4 worm cellular contexts compared by ENCODE assay signal in genomic region chrIII:12218633-12219097, ce11.
TF ChIP-seq lines count a peak whose summit lies in the region.

gex-4 (minus strand) TSS chrIII:12218634.
gphr-1 (plus strand) TSS chrIII:12219047.

TF ChIP-seq in whole organism, L2 larva, 48 proteins besides CTCF, POLR2A, EP300 and RAD21:
- TF ChIP-seq fos-1 (tag; optimal IDR thresholded peaks at IDR 0.05; lab: Kevin White, UChicago) (peak; percentile 41), lin-13 (GFP tag; optimal IDR thresholded peaks at IDR 0.05; lab: Kevin White, UChicago) (peak; percentile 57), sma-3 (GFP tag; optimal IDR thresholded peaks at IDR 0.05; lab: Kevin White, UChicago) (peak; percentile 52), unc-62 (GFP tag; optimal IDR thresholded peaks at IDR 0.05; lab: Kevin White, UChicago) (no peak), crh-2 (tag; optimal IDR thresholded peaks at IDR 0.05; lab: Kevin White, UChicago) (peak; percentile 29), gmeb-1 (tag; optimal IDR thresholded peaks at IDR 0.05; lab: Kevin White, UChicago) (peak; percentile 48), ceh-16 (tag; optimal IDR thresholded peaks at IDR 0.05; lab: Kevin White, UChicago) (no peak), lsy-2 (tag; optimal IDR thresholded peaks at IDR 0.05; lab: Kevin White, UChicago) (peak in 1 of 2 experiments; percentile 76), nhr-237 (tag; optimal IDR thresholded peaks at IDR 0.05; lab: Kevin White, UChicago) (no peak), nhr-25 (tag; optimal IDR thresholded peaks at IDR 0.05; lab: Kevin White, UChicago) (peak; percentile 5), snpc-4 (tag; optimal IDR thresholded peaks at IDR 0.05; lab: Kevin White, UChicago) (peak; percentile 53), nhr-10 (tag; optimal IDR thresholded peaks at IDR 0.05; lab: Kevin White, UChicago) (no peak), C34F6.9 (tag; optimal IDR thresholded peaks at IDR 0.05; lab: Kevin White, UChicago) (peak; percentile 67), sma-9 (GFP tag; optimal IDR thresholded peaks at IDR 0.05; lab: Kevin White, UChicago) (no peak), sma-9 (tag; optimal IDR thresholded peaks at IDR 0.05; lab: Kevin White, UChicago) (no peak), elt-3 (tag; optimal IDR thresholded peaks at IDR 0.05; lab: Kevin White, UChicago) (no peak), F13H6.1 (tag; optimal IDR thresholded peaks at IDR 0.05; lab: Kevin White, UChicago) (peak; percentile 33), nhr-11 (tag; optimal IDR thresholded peaks at IDR 0.05; lab: Kevin White, UChicago) (no peak), nhr-23 (tag; optimal IDR thresholded peaks at IDR 0.05; lab: Kevin White, UChicago) (no peak), sem-4 (tag; optimal IDR thresholded peaks at IDR 0.05; lab: Kevin White, UChicago) (peak; percentile 76), unc-55 (GFP tag; optimal IDR thresholded peaks at IDR 0.05; lab: Kevin White, UChicago) (peak; percentile 69)
TF ChIP-seq in whole organism, L2 larva: peak in this region for 12.

TF ChIP-seq in whole organism, L4 larva, 104 proteins besides CTCF, POLR2A, EP300 and RAD21 (continues in another document):
- no peak for TF ChIP-seq D1046.2 (GFP tag; IDR thresholded peaks at IDR 0.05; lab: Robert Waterston, UW)
- no peak for TF ChIP-seq jun-1 (tag; optimal IDR thresholded peaks at IDR 0.05; lab: Kevin White, UChicago)
- peak in 1 of 2 experiments; percentile 59 for TF ChIP-seq hif-1 (tag; optimal IDR thresholded peaks at IDR 0.05; lab: Kevin White, UChicago)
- TF ChIP-seq lin-38 (GFP tag; IDR thresholded peaks at IDR 0.05; lab: Robert Waterston, UW), result peak; percentile 92
- TF ChIP-seq unc-130 (GFP tag; optimal IDR thresholded peaks at IDR 0.05; lab: Kevin White, UChicago), result no peak
- no peak for TF ChIP-seq fkh-10 (GFP tag; optimal IDR thresholded peaks at IDR 0.05; lab: Kevin White, UChicago)
- TF ChIP-seq lsy-2 (tag; optimal IDR thresholded peaks at IDR 0.05; lab: Kevin White, UChicago), result peak in 1 of 2 experiments; percentile 68
- TF ChIP-seq R02D3.7 (tag; optimal IDR thresholded peaks at IDR 0.05; lab: Kevin White, UChicago), result no peak
- peak; percentile 26 for TF ChIP-seq dve-1 (tag; optimal IDR thresholded peaks at IDR 0.05; lab: Kevin White, UChicago; ENCODE audit: insufficient read depth)
- TF ChIP-seq lin-29 (GFP tag; IDR thresholded peaks at IDR 0.05; lab: Robert Waterston, UW), result no peak
- TF ChIP-seq mep-1 (tag; optimal IDR thresholded peaks at IDR 0.05; lab: Kevin White, UChicago), result peak; percentile 51
- TF ChIP-seq hmg-1.1 (GFP tag; IDR thresholded peaks at IDR 0.05; lab: Robert Waterston, UW), result no peak
- no peak for TF ChIP-seq lin-13 (GFP tag; optimal IDR thresholded peaks at IDR 0.05; lab: Kevin White, UChicago)
- no peak for TF ChIP-seq arid-1 (GFP tag; conservative IDR thresholded peaks at IDR 0.05; lab: Robert Waterston, UW)
- no peak for TF ChIP-seq aha-1 (tag; lab: Kevin White, UChicago)
- TF ChIP-seq dmd-8 (GFP tag; IDR thresholded peaks at IDR 0.05; lab: Robert Waterston, UW), result no peak
- TF ChIP-seq dpl-1 (GFP tag; optimal IDR thresholded peaks at IDR 0.05; lab: Kevin White, UChicago), result peak; percentile 52
- no peak for TF ChIP-seq unc-39 (tag; optimal IDR thresholded peaks at IDR 0.05; lab: Kevin White, UChicago)
- TF ChIP-seq daf-12 (tag; optimal IDR thresholded peaks at IDR 0.05; lab: Kevin White, UChicago), result no peak
- peak; percentile 77 for TF ChIP-seq mes-2 (tag; optimal IDR thresholded peaks at IDR 0.05; lab: Kevin White, UChicago; ENCODE audit: poor library complexity, severe bottlenecking)
- no peak for TF ChIP-seq ZK546.5 (tag; optimal IDR thresholded peaks at IDR 0.05; lab: Kevin White, UChicago)
- no peak for TF ChIP-seq pha-4 (GFP tag; IDR thresholded peaks at IDR 0.05; lab: Robert Waterston, UW)
- TF ChIP-seq pha-4 (tag; optimal IDR thresholded peaks at IDR 0.05; lab: Kevin White, UChicago), result peak; percentile 16
- no peak for TF ChIP-seq egl-43 (GFP tag; IDR thresholded peaks at IDR 0.05; lab: Robert Waterston, UW)
- TF ChIP-seq Y5F2A.4 (GFP tag; optimal IDR thresholded peaks at IDR 0.05; lab: Kevin White, UChicago), result no peak

TF ChIP-seq in whole organism, late embryonic, 69 proteins besides CTCF, POLR2A, EP300 and RAD21 (continues in another document):
- TF ChIP-seq pros-1 (tag; optimal IDR thresholded peaks at IDR 0.05; lab: Kevin White, UChicago) (no peak), nhr-232 (tag; optimal IDR thresholded peaks at IDR 0.05; lab: Kevin White, UChicago) (no peak), K09A11.1 (tag; optimal IDR thresholded peaks at IDR 0.05; lab: Kevin White, UChicago; ENCODE audit: insufficient read depth) (no peak), ceh-31 (tag; optimal IDR thresholded peaks at IDR 0.05; lab: Kevin White, UChicago) (peak; percentile 75), C08G9.2 (tag; optimal IDR thresholded peaks at IDR 0.05; lab: Kevin White, UChicago) (peak; percentile 47), ceh-18 (tag; optimal IDR thresholded peaks at IDR 0.05; lab: Kevin White, UChicago) (no peak), tbx-2 (tag; optimal IDR thresholded peaks at IDR 0.05; lab: Kevin White, UChicago) (peak; percentile 65), lin-11 (tag; optimal IDR thresholded peaks at IDR 0.05; lab: Kevin White, UChicago) (no peak), eyg-1 (tag; optimal IDR thresholded peaks at IDR 0.05; lab: Kevin White, UChicago) (no peak), ceh-48 (tag; optimal IDR thresholded peaks at IDR 0.05; lab: Kevin White, UChicago) (peak; percentile 78), ztf-16 (tag; optimal IDR thresholded peaks at IDR 0.05; lab: Kevin White, UChicago) (no peak), ahr-1 (tag; optimal IDR thresholded peaks at IDR 0.05; lab: Kevin White, UChicago) (no peak), ceh-2 (tag; optimal IDR thresholded peaks at IDR 0.05; lab: Kevin White, UChicago) (peak; percentile 7), dmd-4 (tag; optimal IDR thresholded peaks at IDR 0.05; lab: Kevin White, UChicago; ENCODE audit: borderline replicate concordance) (no peak), ttx-3 (tag; optimal IDR thresholded peaks at IDR 0.05; lab: Kevin White, UChicago) (peak; percentile 1), unc-3 (GFP tag; conservative IDR thresholded peaks at IDR 0.05; lab: Robert Waterston, UW) (no peak), unc-3 (tag; optimal IDR thresholded peaks at IDR 0.05; lab: Kevin White, UChicago) (no peak), ets-4 (tag; optimal IDR thresholded peaks at IDR 0.05; lab: Kevin White, UChicago) (peak; percentile 30), odd-2 (tag; optimal IDR thresholded peaks at IDR 0.05; lab: Kevin White, UChicago) (no peak), fkh-10 (GFP tag; optimal IDR thresholded peaks at IDR 0.05; lab: Kevin White, UChicago) (no peak), ceh-30 (tag; optimal IDR thresholded peaks at IDR 0.05; lab: Kevin White, UChicago) (no peak), unc-86 (tag; optimal IDR thresholded peaks at IDR 0.05; lab: Kevin White, UChicago) (peak; percentile 36), rnt-1 (tag; optimal IDR thresholded peaks at IDR 0.05; lab: Kevin White, UChicago) (no peak), npax-4 (tag; optimal IDR thresholded peaks at IDR 0.05; lab: Kevin White, UChicago) (no peak), unc-42 (tag; optimal IDR thresholded peaks at IDR 0.05; lab: Kevin White, UChicago) (peak; percentile 24), ama-1 (optimal IDR thresholded peaks at IDR 0.05; lab: Kevin White, UChicago) (no peak), hlh-8 (tag; optimal IDR thresholded peaks at IDR 0.05; lab: Kevin White, UChicago) (peak; percentile 42)

TF ChIP-seq in whole organism, mixed stage, embryonic, 35 proteins besides CTCF, POLR2A, EP300 and RAD21:
- no peak for TF ChIP-seq drap-1 (GFP tag; optimal IDR thresholded peaks at IDR 0.05; lab: Kevin White, UChicago)
- TF ChIP-seq blmp-1 (tag; optimal IDR thresholded peaks at IDR 0.05; lab: Kevin White, UChicago), result no peak
- TF ChIP-seq mab-5 (tag; optimal IDR thresholded peaks at IDR 0.05; lab: Kevin White, UChicago), result no peak
- no peak for TF ChIP-seq ceh-83 (GFP tag; optimal IDR thresholded peaks at IDR 0.05; lab: Kevin White, UChicago)
- no peak for TF ChIP-seq ceh-43 (GFP tag; optimal IDR thresholded peaks at IDR 0.05; lab: Kevin White, UChicago)
- TF ChIP-seq sem-2 (GFP tag; optimal IDR thresholded peaks at IDR 0.05; lab: Kevin White, UChicago), result no peak
- peak; percentile 36 for TF ChIP-seq sptf-1 (tag; optimal IDR thresholded peaks at IDR 0.05; lab: Kevin White, UChicago)
- TF ChIP-seq ztf-11 (tag; optimal IDR thresholded peaks at IDR 0.05; lab: Kevin White, UChicago), result no peak
- no peak for TF ChIP-seq hlh-1 (tag; optimal IDR thresholded peaks at IDR 0.05; lab: Kevin White, UChicago)
- no peak for TF ChIP-seq elt-3 (tag; optimal IDR thresholded peaks at IDR 0.05; lab: Kevin White, UChicago)
- no peak for TF ChIP-seq nhr-28 (tag; optimal IDR thresholded peaks at IDR 0.05; lab: Kevin White, UChicago)
- peak; percentile 43 for TF ChIP-seq lsy-2 (tag; optimal IDR thresholded peaks at IDR 0.05; lab: Kevin White, UChicago)
- TF ChIP-seq nhr-2 (tag; optimal IDR thresholded peaks at IDR 0.05; lab: Kevin White, UChicago), result no peak
- TF ChIP-seq unc-62 (GFP tag; optimal IDR thresholded peaks at IDR 0.05; lab: Kevin White, UChicago), result no peak
- TF ChIP-seq ces-1 (GFP tag; optimal IDR thresholded peaks at IDR 0.05; lab: Kevin White, UChicago), result peak; percentile 42
- TF ChIP-seq mep-1 (tag; optimal IDR thresholded peaks at IDR 0.05; lab: Kevin White, UChicago), result peak; percentile 28
TF ChIP-seq in whole organism, mixed stage, embryonic: peak in this region for 4.
